Fruit fly (Drosophila melanogaster): ENCODE results near the gene CG7990.

CG7990 gene

DNA sequence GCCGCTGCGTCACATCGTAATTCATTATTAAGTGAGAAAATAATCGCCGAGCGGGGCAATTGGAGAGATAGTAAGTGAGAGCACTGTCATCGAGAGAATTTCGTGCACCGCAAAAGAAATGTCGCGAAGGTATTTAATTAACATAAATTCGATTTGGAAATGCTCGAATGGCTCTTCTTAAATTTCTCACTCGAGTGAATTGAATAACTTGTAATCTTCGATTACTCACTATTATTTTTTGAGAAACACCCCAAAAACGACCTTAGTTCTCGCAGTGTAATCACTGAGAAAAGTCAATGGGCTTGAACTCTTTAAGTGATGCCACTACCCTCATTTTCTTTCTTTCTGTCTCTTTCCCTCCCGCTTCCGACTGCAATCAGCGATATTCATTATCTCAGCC lies 46.8 kb downstream of the CG7990 start (continued):
- TF ChIP-seq NC2β (GFP tag; optimal IDR thresholded peaks at IDR 0.05) (peak; percentile 90), CG15269 (tag; optimal IDR thresholded peaks at IDR 0.05) (peak; percentile 45), maf-S (GFP tag; optimal IDR thresholded peaks at IDR 0.05) (peak; percentile 73), dimm (GFP tag; IDR thresholded peaks at IDR 0.05) (peak; percentile 68), Neu2 (GFP tag; optimal IDR thresholded peaks at IDR 0.05; ENCODE audit: borderline replicate concordance) (peak; percentile 24), D19A (tag; optimal IDR thresholded peaks at IDR 0.05) (peak; percentile 87), sima (GFP tag; optimal IDR thresholded peaks at IDR 0.05) (peak; percentile 60), tx (GFP tag; optimal IDR thresholded peaks at IDR 0.05) (peak; percentile 74), ap (GFP tag; IDR thresholded peaks at IDR 0.05) (peak; percentile 61; the same call in 1 of the 2 replicates), zfh1 (GFP tag; IDR thresholded peaks at IDR 0.05) (peak; percentile 95), peb (GFP tag; IDR thresholded peaks at IDR 0.05) (peak; percentile 84), Taf1 (GFP tag; IDR thresholded peaks at IDR 0.05) (no peak), ab (GFP tag; optimal IDR thresholded peaks at IDR 0.05) (peak; percentile 67), CG17328 (GFP tag; IDR thresholded peaks at IDR 0.05) (peak; percentile 95), odd (GFP tag; optimal IDR thresholded peaks at IDR 0.05) (peak; percentile 63), Drgx (GFP tag; IDR thresholded peaks at IDR 0.05) (peak; percentile 93), CG2199 (GFP tag; IDR thresholded peaks at IDR 0.05) (peak; percentile 85; the same call in 1 of the 3 replicates), Ada2b (GFP tag; IDR thresholded peaks at IDR 0.05) (peak; percentile 60), btn (GFP tag; optimal IDR thresholded peaks at IDR 0.05) (peak; percentile 87), CG6791 (GFP tag; IDR thresholded peaks at IDR 0.05; ENCODE audit: partially characterized antibody) (no peak), gsb (GFP tag; IDR thresholded peaks at IDR 0.05) (no peak), E2f2 (GFP tag; IDR thresholded peaks at IDR 0.05) (peak; percentile 55; the same call in 1 of the 2 replicates), CG14667 (GFP tag; IDR thresholded peaks at IDR 0.05) (peak; percentile 78), ro (GFP tag; IDR thresholded peaks at IDR 0.05) (peak; percentile 46; the same call in 1 of the 2 replicates), Sox100B (GFP tag; optimal IDR thresholded peaks at IDR 0.05) (peak; percentile 75), CG6254 (GFP tag; optimal IDR thresholded peaks at IDR 0.05) (peak; percentile 91), toy (GFP tag; IDR thresholded peaks at IDR 0.05) (no peak), sisA (GFP tag; IDR thresholded peaks at IDR 0.05) (peak; percentile 86), CG17612 (GFP tag; IDR thresholded peaks at IDR 0.05) (peak; percentile 44; the same call in 1 of the 2 replicates), Sin3A (optimal IDR thresholded peaks at IDR 0.05) (no peak), ftz-f1 (GFP tag; optimal IDR thresholded peaks at IDR 0.05) (no peak), C15 (GFP tag; IDR thresholded peaks at IDR 0.05) (peak; percentile 40; the same call in 1 of the 3 replicates), CG7271 (tag; optimal IDR thresholded peaks at IDR 0.05) (peak; percentile 65), Ssrp (tag; optimal IDR thresholded peaks at IDR 0.05) (peak; percentile 89), run (tag; optimal IDR thresholded peaks at IDR 0.05) (peak; percentile 30), CG7745 (tag; optimal IDR thresholded peaks at IDR 0.05) (peak; percentile 77), ATbp (GFP tag; optimal IDR thresholded peaks at IDR 0.05) (peak; percentile 91), hkb (optimal IDR thresholded peaks at IDR 0.05) (no peak), hkb (GFP tag; IDR thresholded peaks at IDR 0.05) (peak; percentile 79), trh (GFP tag; optimal IDR thresholded peaks at IDR 0.05) (peak; percentile 62), HLH3B (GFP tag; IDR thresholded peaks at IDR 0.05) (peak; percentile 87), CG10959 (GFP tag; IDR thresholded peaks at IDR 0.05) (peak; percentile 96), amos (GFP tag; IDR thresholded peaks at IDR 0.05; ENCODE audit: partially characterized antibody) (no peak), CG31441 (GFP tag; IDR thresholded peaks at IDR 0.05) (peak; percentile 91), CG18476 (GFP tag; optimal IDR thresholded peaks at IDR 0.05) (peak; percentile 65), E2f1 (GFP tag; IDR thresholded peaks at IDR 0.05) (peak; percentile 79), CG15479 (GFP tag; optimal IDR thresholded peaks at IDR 0.05) (peak; percentile 16), CG12104 (GFP tag; optimal IDR thresholded peaks at IDR 0.05) (peak; percentile 62), CG12155 (GFP tag; optimal IDR thresholded peaks at IDR 0.05) (peak; percentile 73), hb (GFP tag; IDR thresholded peaks at IDR 0.05; ENCODE audit: partially characterized antibody) (no peak), CG6175 (GFP tag; IDR thresholded peaks at IDR 0.05) (no peak), Antp (GFP tag; optimal IDR thresholded peaks at IDR 0.05) (peak; percentile 79), Nf-YC (tag; optimal IDR thresholded peaks at IDR 0.05) (no peak)

Measured in whole organism, embryonic.